Worm (Caenorhabditis elegans): ENCODE data around the gene tag-123.
"Not testable (repeated sequence)": the region's sequence is repeated elsewhere in the genome, so short reads cannot be mapped to it uniquely, and the experiment has no call there.

DNA sequence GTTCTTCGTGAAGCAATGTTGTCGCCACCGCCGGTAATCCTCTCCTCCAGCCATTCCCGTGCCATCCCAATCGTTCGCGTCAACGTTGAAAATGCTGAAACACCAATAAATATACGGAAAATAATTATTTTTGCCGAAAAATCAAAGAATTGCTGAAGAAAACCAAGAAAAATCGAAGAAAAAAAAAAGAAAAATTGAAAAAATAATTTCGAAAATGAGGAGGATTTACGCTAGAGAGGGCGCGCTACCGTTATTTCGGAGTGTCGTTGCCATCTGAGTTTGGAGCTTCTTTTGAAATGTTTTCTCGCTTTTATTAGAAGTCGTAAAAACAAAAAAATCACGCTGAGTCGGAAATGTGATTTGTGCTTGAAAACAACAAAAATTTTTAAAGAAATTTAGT is 11.1 kb downstream of the tag-123 start, which contains the start of gene F08F1.9:
- TF ChIP-seq unc-62 (GFP tag; optimal IDR thresholded peaks at IDR 0.05); M03D4.4 (tag; optimal IDR thresholded peaks at IDR 0.05); elt-1 (tag; optimal IDR thresholded peaks at IDR 0.05; ENCODE audit: borderline replicate concordance, insufficient read depth); sptf-1 (tag; optimal IDR thresholded peaks at IDR 0.05); ces-1 (GFP tag; optimal IDR thresholded peaks at IDR 0.05); ztf-11 (tag; optimal IDR thresholded peaks at IDR 0.05); bed-3 (GFP tag; optimal IDR thresholded peaks at IDR 0.05); zip-8 (tag; optimal IDR thresholded peaks at IDR 0.05); pha-4 (tag; optimal IDR thresholded peaks at IDR 0.05); lin-13 (tag; optimal IDR thresholded peaks at IDR 0.05): not testable (repeated sequence)
